Fruit fly (Drosophila melanogaster): ENCODE measurements around the gene CG2975.

The CG2975 gene

dm6 chr2L:2888859-2889443, 49.0 kb downstream of the CG2975 start (continued):
- TF ChIP-seq D (optimal IDR thresholded peaks at IDR 0.05) (peak; percentile 64), D (GFP tag; optimal IDR thresholded peaks at IDR 0.05) (no peak), cg (GFP tag; optimal IDR thresholded peaks at IDR 0.05) (peak; percentile 84), Aef1 (GFP tag; IDR thresholded peaks at IDR 0.05) (peak; percentile 51), Atf-2 (GFP tag; optimal IDR thresholded peaks at IDR 0.05) (no peak), Blimp-1 (GFP tag; optimal IDR thresholded peaks at IDR 0.05) (peak; percentile 53), CG3163 (GFP tag; optimal IDR thresholded peaks at IDR 0.05) (peak; percentile 64)

- peak; percentile 51 for TF ChIP-seq CG13894 (tag; optimal IDR thresholded peaks at IDR 0.05)
- no peak for TF ChIP-seq Blimp-1 (GFP tag; optimal IDR thresholded peaks at IDR 0.05)
- TF ChIP-seq Vsx1 (GFP tag; optimal IDR thresholded peaks at IDR 0.05), result no peak
- no peak for TF ChIP-seq CG15269 (tag; optimal IDR thresholded peaks at IDR 0.05)
- TF ChIP-seq ci (GFP tag; IDR thresholded peaks at IDR 0.05), result 0 out of 3 replicates have a peak, but pooled peaks have one; percentile 39
- TF ChIP-seq pb (GFP tag; optimal IDR thresholded peaks at IDR 0.05), result no peak
- TF ChIP-seq zfh1 (GFP tag; IDR thresholded peaks at IDR 0.05), result no peak
- no peak for TF ChIP-seq CrebB (tag; optimal IDR thresholded peaks at IDR 0.05)
- TF ChIP-seq ato (GFP tag; IDR thresholded peaks at IDR 0.05; ENCODE audit: partially characterized antibody), result no peak
- TF ChIP-seq sens (GFP tag), result peak; percentile 81
- no peak for TF ChIP-seq CG6689 (GFP tag; IDR thresholded peaks at IDR 0.05)
- TF ChIP-seq CG31365 (tag; optimal IDR thresholded peaks at IDR 0.05), result no peak
- no peak for TF ChIP-seq hkb (optimal IDR thresholded peaks at IDR 0.05)
- no peak for TF ChIP-seq hkb (GFP tag; IDR thresholded peaks at IDR 0.05)
- TF ChIP-seq CG5180 (GFP tag; optimal IDR thresholded peaks at IDR 0.05), result peak; percentile 60
- no peak for TF ChIP-seq mirr (GFP tag; optimal IDR thresholded peaks at IDR 0.05)
- TF ChIP-seq CG16863 (GFP tag; optimal IDR thresholded peaks at IDR 0.05), result no peak
- no peak for TF ChIP-seq sqz (GFP tag; optimal IDR thresholded peaks at IDR 0.05)
- no peak for TF ChIP-seq CG12155 (GFP tag; optimal IDR thresholded peaks at IDR 0.05)
- TF ChIP-seq ftz-f1 (GFP tag; optimal IDR thresholded peaks at IDR 0.05), result no peak
- TF ChIP-seq Med (GFP tag), result peak; percentile 19
- 0 out of 2 replicates have a peak, but pooled peaks have one; percentile 12 for TF ChIP-seq CG4360 (GFP tag; IDR thresholded peaks at IDR 0.05)
- 0 out of 2 replicates have a peak, but pooled peaks have one; percentile 9 for TF ChIP-seq Bgb (GFP tag; IDR thresholded peaks at IDR 0.05; ENCODE audit: partially characterized antibody)
- TF ChIP-seq CG11696 (GFP tag; IDR thresholded peaks at IDR 0.05), result no peak
- no peak for TF ChIP-seq Mad (GFP tag; optimal IDR thresholded peaks at IDR 0.05)
- no peak for TF ChIP-seq zf30C (GFP tag; optimal IDR thresholded peaks at IDR 0.05)
- no peak for TF ChIP-seq Pdp1 (GFP tag; optimal IDR thresholded peaks at IDR 0.05)
- 0 out of 2 replicates have a peak, but pooled peaks have one; percentile 18 for TF ChIP-seq Xrp1 (GFP tag; IDR thresholded peaks at IDR 0.05)
- no peak for TF ChIP-seq pfk (GFP tag; optimal IDR thresholded peaks at IDR 0.05)
- TF ChIP-seq tio (GFP tag; optimal IDR thresholded peaks at IDR 0.05), result no peak
- TF ChIP-seq chm (GFP tag; IDR thresholded peaks at IDR 0.05), result 0 out of 2 replicates have a peak, but pooled peaks have one; percentile 23
- no peak for TF ChIP-seq CG9817 (tag; optimal IDR thresholded peaks at IDR 0.05)
- TF ChIP-seq mld (GFP tag; IDR thresholded peaks at IDR 0.05; ENCODE audit: partially characterized antibody), result no peak
- TF ChIP-seq CG18262 (tag; optimal IDR thresholded peaks at IDR 0.05), result no peak
- no peak for TF ChIP-seq CG8765 (GFP tag; IDR thresholded peaks at IDR 0.05)
- no peak for TF ChIP-seq CG18599 (GFP tag; optimal IDR thresholded peaks at IDR 0.05)
- TF ChIP-seq Trl (optimal IDR thresholded peaks at IDR 0.05), result peak; percentile 2 to 15
- TF ChIP-seq Trl (GFP tag; optimal IDR thresholded peaks at IDR 0.05), result no peak
- no peak for TF ChIP-seq fd102C (GFP tag; optimal IDR thresholded peaks at IDR 0.05)
- TF ChIP-seq CG15696 (tag; optimal IDR thresholded peaks at IDR 0.05), result no peak
- TF ChIP-seq kni (GFP tag; optimal IDR thresholded peaks at IDR 0.05), result peak; percentile 28
- TF ChIP-seq zen2 (GFP tag; IDR thresholded peaks at IDR 0.05; ENCODE audit: partially characterized antibody), result no peak
- no peak for TF ChIP-seq CG4707 (GFP tag; optimal IDR thresholded peaks at IDR 0.05)
Observed at dm6 chr2L:2891200-2891599, 51.3 kb downstream of the CG2975 start.

All from whole organism, embryonic.